Worm (Caenorhabditis elegans) whole organism, L1 larva: ENCODE data around the gene srx-66.

Experiments
- isw-1 ChIP-seq: fragments of 200-800 bp; sonication (Bioruptor generic); IDR thresholded peaks from 2 replicates; pipeline ENCODE4 v1.3.6; 2022; ENCODE audit warnings: missing genetic modification characterization, missing compliant biosample characterization
- nhr-76 ChIP-seq: sonication (generic microtip); optimal IDR thresholded peaks from 2 replicates; lab custom pipeline; 2017; ENCODE audit warnings: missing biosample characterization, missing genetic modification characterization

- TF ChIP-seq nhr-76 (tag; lab: Kevin White, UChicago) (no peak), isw-1 (GFP tag; lab: Robert Waterston, UW) (no peak)
These were observed 6.9 kb upstream of the srx-66 start, which contains the start of gene srx-68 for ce11 chrV:3912472-3912871.
